ENCODE assay signal across 3 worm cellular contexts in the genomic region with DNA sequence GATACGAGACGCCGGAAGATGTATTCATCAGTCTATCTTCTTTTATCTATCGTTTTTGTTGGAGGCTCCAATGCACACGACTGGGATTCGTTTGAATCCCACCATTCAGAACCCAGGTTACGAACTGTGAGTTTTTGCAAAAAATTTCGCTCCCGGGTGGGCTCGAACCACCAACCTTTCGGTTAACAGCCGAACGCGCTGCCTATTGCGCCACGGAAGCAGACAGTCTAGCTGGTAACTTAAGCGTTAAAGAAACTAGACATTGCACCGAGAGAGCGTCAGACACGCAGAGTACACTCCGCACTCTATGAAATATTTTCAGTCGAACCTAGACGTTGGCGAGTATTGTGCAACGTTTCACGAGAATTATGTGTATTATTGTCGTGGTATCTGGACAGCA.
TF ChIP-seq lines count a peak whose summit lies in the region.

No protein-coding gene starts in this region.

TF ChIP-seq in whole organism, L1 larva, 84 proteins besides CTCF, POLR2A, EP300 and RAD21 (continued from another document):
- TF ChIP-seq hlh-17 (GFP tag; optimal IDR thresholded peaks at IDR 0.05; lab: Kevin White, UChicago; ENCODE audit: borderline replicate concordance) (no peak), xbp-1 (tag; optimal IDR thresholded peaks at IDR 0.05; lab: Kevin White, UChicago) (peak; percentile 18), nhr-19 (GFP tag; conservative IDR thresholded peaks at IDR 0.05; lab: Robert Waterston, UW) (peak; percentile 66), lin-14 (GFP tag; optimal IDR thresholded peaks at IDR 0.05; lab: Kevin White, UChicago) (peak; percentile 9), efl-1 (optimal IDR thresholded peaks at IDR 0.05; lab: Kevin White, UChicago) (peak; percentile 31 to 50), efl-1 (GFP tag; optimal IDR thresholded peaks at IDR 0.05 in 1 of 2; lab: Kevin White, UChicago) (peak; percentile 12 to 94), tlp-1 (tag; optimal IDR thresholded peaks at IDR 0.05; lab: Kevin White, UChicago) (no peak), rnt-1 (tag; optimal IDR thresholded peaks at IDR 0.05; lab: Kevin White, UChicago) (peak; percentile 62), zag-1 (tag; optimal IDR thresholded peaks at IDR 0.05; lab: Kevin White, UChicago) (no peak), snpc-4 (tag; optimal IDR thresholded peaks at IDR 0.05; lab: Kevin White, UChicago) (peak; percentile 29), snu-23 (GFP tag; optimal IDR thresholded peaks at IDR 0.05; lab: Kevin White, UChicago) (peak; percentile 62)

TF ChIP-seq in whole organism, L3 larva, 47 proteins besides CTCF, POLR2A, EP300 and RAD21 (continued from another document):
- no peak for TF ChIP-seq nfya-1 (tag; optimal IDR thresholded peaks at IDR 0.05; lab: Kevin White, UChicago; ENCODE audit: insufficient read depth)
- TF ChIP-seq elt-1 (tag; optimal IDR thresholded peaks at IDR 0.05; lab: Kevin White, UChicago) = no peak
- TF ChIP-seq pqm-1 (tag; optimal IDR thresholded peaks at IDR 0.05; lab: Kevin White, UChicago) = peak; percentile 26
- no peak for TF ChIP-seq mml-1 (tag; optimal IDR thresholded peaks at IDR 0.05; lab: Kevin White, UChicago)
- TF ChIP-seq egl-5 (tag; optimal IDR thresholded peaks at IDR 0.05; lab: Kevin White, UChicago) = no peak
- no peak for TF ChIP-seq nhr-237 (tag; optimal IDR thresholded peaks at IDR 0.05; lab: Kevin White, UChicago)
- no peak for TF ChIP-seq nhr-67 (tag; optimal IDR thresholded peaks at IDR 0.05; lab: Kevin White, UChicago)
- TF ChIP-seq R02D3.7 (tag; optimal IDR thresholded peaks at IDR 0.05; lab: Kevin White, UChicago) = no peak
- no peak for TF ChIP-seq ztf-11 (tag; optimal IDR thresholded peaks at IDR 0.05; lab: Kevin White, UChicago)
- TF ChIP-seq nhr-77 (tag; optimal IDR thresholded peaks at IDR 0.05; lab: Kevin White, UChicago) = no peak
- no peak for TF ChIP-seq egl-27 (tag; optimal IDR thresholded peaks at IDR 0.05; lab: Kevin White, UChicago)
- TF ChIP-seq fkh-10 (GFP tag; optimal IDR thresholded peaks at IDR 0.05; lab: Kevin White, UChicago) = no peak
- TF ChIP-seq tbx-2 (tag; optimal IDR thresholded peaks at IDR 0.05; lab: Kevin White, UChicago) = no peak
- no peak for TF ChIP-seq unc-62 (GFP tag; optimal IDR thresholded peaks at IDR 0.05; lab: Kevin White, UChicago)
- TF ChIP-seq elt-2 (tag; optimal IDR thresholded peaks at IDR 0.05; lab: Kevin White, UChicago) = peak; percentile 34
- TF ChIP-seq hmg-11 (tag; optimal IDR thresholded peaks at IDR 0.05; lab: Kevin White, UChicago) = no peak
- TF ChIP-seq nhr-11 (tag; optimal IDR thresholded peaks at IDR 0.05; lab: Kevin White, UChicago) = no peak
- TF ChIP-seq lin-15B (tag; optimal IDR thresholded peaks at IDR 0.05; lab: Kevin White, UChicago) = no peak
- TF ChIP-seq ztf-4 (tag; optimal IDR thresholded peaks at IDR 0.05; lab: Kevin White, UChicago) = no peak
- TF ChIP-seq ceh-16 (tag; optimal IDR thresholded peaks at IDR 0.05; lab: Kevin White, UChicago) = no peak
- no peak for TF ChIP-seq mdl-1 (tag; optimal IDR thresholded peaks at IDR 0.05; lab: Kevin White, UChicago)
- no peak for TF ChIP-seq ceh-82 (tag; optimal IDR thresholded peaks at IDR 0.05; lab: Kevin White, UChicago)
- no peak for TF ChIP-seq nhr-12 (tag; optimal IDR thresholded peaks at IDR 0.05; lab: Kevin White, UChicago)
- TF ChIP-seq ZK546.5 (tag; optimal IDR thresholded peaks at IDR 0.05; lab: Kevin White, UChicago) = no peak
- TF ChIP-seq eor-1 (tag; optimal IDR thresholded peaks at IDR 0.05; lab: Kevin White, UChicago) = no peak
- no peak for TF ChIP-seq jun-1 (tag; optimal IDR thresholded peaks at IDR 0.05; lab: Kevin White, UChicago)
- TF ChIP-seq zag-1 (tag; optimal IDR thresholded peaks at IDR 0.05; lab: Kevin White, UChicago) = no peak
- no peak for TF ChIP-seq pha-4 (tag; optimal IDR thresholded peaks at IDR 0.05; lab: Kevin White, UChicago)
- TF ChIP-seq lin-39 (tag; optimal IDR thresholded peaks at IDR 0.05; lab: Kevin White, UChicago) = peak; percentile 19
TF ChIP-seq in whole organism, L3 larva: peak in this region for 8.

TF ChIP-seq in whole organism, young adult, 124 proteins besides CTCF, POLR2A, EP300 and RAD21 (continued from another document):
- TF ChIP-seq die-1 (tag; optimal IDR thresholded peaks at IDR 0.05; lab: Kevin White, UChicago) (peak; percentile 86), mxl-1 (tag; optimal IDR thresholded peaks at IDR 0.05; lab: Kevin White, UChicago) (peak; percentile 51), gei-17 (GFP tag; optimal IDR thresholded peaks at IDR 0.05; lab: Kevin White, UChicago) (no peak), D2030.7 (GFP tag; IDR thresholded peaks at IDR 0.05; lab: Robert Waterston, UW) (peak; percentile 76), bed-1 (GFP tag; IDR thresholded peaks at IDR 0.05; lab: Robert Waterston, UW) (no peak), rpc-1 (optimal IDR thresholded peaks at IDR 0.05; lab: Kevin White, UChicago) (peak; percentile 74), rpc-1 (tag; optimal IDR thresholded peaks at IDR 0.05; lab: Kevin White, UChicago) (peak; percentile 80), ztf-18 (tag; optimal IDR thresholded peaks at IDR 0.05; lab: Kevin White, UChicago) (peak; percentile 70), Y56A3A.18 (GFP tag; IDR thresholded peaks at IDR 0.05; lab: Robert Waterston, UW) (0 out of 2 replicates have a peak, but pooled peaks have one; percentile 70), hsf-1 (GFP tag; IDR thresholded peaks at IDR 0.05; lab: Robert Waterston, UW) (peak; percentile 9; the same call in 1 of the 2 replicates), ztf-25 (GFP tag; IDR thresholded peaks at IDR 0.05; lab: Robert Waterston, UW) (0 out of 2 replicates have a peak, but pooled peaks have one; percentile 50), mes-4 (tag; optimal IDR thresholded peaks at IDR 0.05; lab: Kevin White, UChicago) (no peak), let-607 (tag; optimal IDR thresholded peaks at IDR 0.05; lab: Kevin White, UChicago) (no peak), nhr-179 (tag; optimal IDR thresholded peaks at IDR 0.05; lab: Kevin White, UChicago) (no peak), snpc-4 (GFP tag; optimal IDR thresholded peaks at IDR 0.05; lab: Kevin White, UChicago) (peak; percentile 86), snpc-4 (tag; optimal IDR thresholded peaks at IDR 0.05; lab: Kevin White, UChicago) (peak; percentile 51 to 96 (median 88)), cebp-2 (GFP tag; IDR thresholded peaks at IDR 0.05; lab: Robert Waterston, UW) (no peak), nhr-90 (tag; optimal IDR thresholded peaks at IDR 0.05; lab: Kevin White, UChicago) (peak; percentile 83), tlf-1 (GFP tag; optimal IDR thresholded peaks at IDR 0.05; lab: Kevin White, UChicago) (peak; percentile 27), madf-10 (tag; optimal IDR thresholded peaks at IDR 0.05; lab: Kevin White, UChicago) (no peak), ama-1 (optimal IDR thresholded peaks at IDR 0.05; lab: Kevin White, UChicago) (no peak), ama-1 (GFP tag; optimal IDR thresholded peaks at IDR 0.05; lab: Kevin White, UChicago) (peak in 1 of 2 experiments; percentile 3), dox-1 (GFP tag; IDR thresholded peaks at IDR 0.05; lab: Robert Waterston, UW) (peak; percentile 81), lag-1 (GFP tag; IDR thresholded peaks at IDR 0.05; lab: Robert Waterston, UW) (no peak), Y79H2A.3 (GFP tag; conservative IDR thresholded peaks at IDR 0.05; lab: Robert Waterston, UW) (0 out of 2 replicates have a peak, but pooled peaks have one; percentile 57), Y53F4B.3 (GFP tag; IDR thresholded peaks at IDR 0.05; lab: Robert Waterston, UW) (peak; percentile 27; the same call in 1 of the 2 replicates), hlh-26 (GFP tag; conservative IDR thresholded peaks at IDR 0.05; lab: Robert Waterston, UW) (no peak), madf-6 (GFP tag; IDR thresholded peaks at IDR 0.05; lab: Robert Waterston, UW) (peak; percentile 55; the same call in 1 of the 2 replicates), B0261.1 (tag; optimal IDR thresholded peaks at IDR 0.05; lab: Kevin White, UChicago) (peak; percentile 84), F49E8.2 (tag; optimal IDR thresholded peaks at IDR 0.05; lab: Kevin White, UChicago; ENCODE audit: insufficient read depth) (peak; percentile 40), aptf-2 (GFP tag; conservative IDR thresholded peaks at IDR 0.05; lab: Robert Waterston, UW) (peak; percentile 69; the same call in 1 of the 2 replicates), Y95B8A.8 (GFP tag; IDR thresholded peaks at IDR 0.05; lab: Robert Waterston, UW) (0 out of 2 replicates have a peak, but pooled peaks have one; percentile 30), hmg-20 (GFP tag; IDR thresholded peaks at IDR 0.05; lab: Robert Waterston, UW) (peak; percentile 41; the same call in 1 of the 2 replicates), sea-2 (GFP tag; IDR thresholded peaks at IDR 0.05; lab: Robert Waterston, UW) (no peak), zim-3 (tag; optimal IDR thresholded peaks at IDR 0.05; lab: Kevin White, UChicago) (peak; percentile 60), hmg-1.2 (GFP tag; IDR thresholded peaks at IDR 0.05; lab: Robert Waterston, UW) (peak; percentile 77), ztf-26 (tag; optimal IDR thresholded peaks at IDR 0.05; lab: Kevin White, UChicago) (peak; percentile 40), rec-8 (tag; optimal IDR thresholded peaks at IDR 0.05; lab: Kevin White, UChicago) (peak; percentile 31 to 81), lsy-27 (tag; optimal IDR thresholded peaks at IDR 0.05; lab: Kevin White, UChicago; ENCODE audit: borderline replicate concordance, insufficient read depth) (peak; percentile 77), chd-7 (tag; optimal IDR thresholded peaks at IDR 0.05; lab: Kevin White, UChicago) (peak; percentile 67), lir-1 (GFP tag; conservative IDR thresholded peaks at IDR 0.05; lab: Robert Waterston, UW) (no peak), B0019.2 (GFP tag; conservative IDR thresholded peaks at IDR 0.05; lab: Robert Waterston, UW) (no peak), K12H6.12 (tag; optimal IDR thresholded peaks at IDR 0.05; lab: Kevin White, UChicago) (peak; percentile 36), egl-18 (GFP tag; IDR thresholded peaks at IDR 0.05; lab: Robert Waterston, UW) (0 out of 2 replicates have a peak, but pooled peaks have one; percentile 36), unc-130 (GFP tag; optimal IDR thresholded peaks at IDR 0.05; lab: Kevin White, UChicago) (no peak), let-526 (GFP tag; IDR thresholded peaks at IDR 0.05; lab: Robert Waterston, UW) (peak; percentile 76; the same call in 1 of the 2 replicates), zfh-2 (GFP tag; conservative IDR thresholded peaks at IDR 0.05; lab: Robert Waterston, UW) (no peak), ztf-6 (GFP tag; IDR thresholded peaks at IDR 0.05; lab: Robert Waterston, UW) (peak; percentile 65; the same call in 1 of the 2 replicates), ztf-28 (GFP tag; IDR thresholded peaks at IDR 0.05; lab: Robert Waterston, UW) (no peak), F23B12.7 (tag; optimal IDR thresholded peaks at IDR 0.05; lab: Kevin White, UChicago; ENCODE audit: insufficient read depth) (peak; percentile 34), nfya-1 (tag; optimal IDR thresholded peaks at IDR 0.05; lab: Kevin White, UChicago; ENCODE audit: borderline replicate concordance, insufficient read depth) (no peak), pbrm-1 (GFP tag; IDR thresholded peaks at IDR 0.05; lab: Robert Waterston, UW) (0 out of 2 replicates have a peak, but pooled peaks have one; percentile 55), sdz-38 (tag; optimal IDR thresholded peaks at IDR 0.05; lab: Kevin White, UChicago) (no peak), Y53G8AR.9 (GFP tag; conservative IDR thresholded peaks at IDR 0.05; lab: Robert Waterston, UW) (no peak), ccch-3 (GFP tag; optimal IDR thresholded peaks at IDR 0.05; lab: Kevin White, UChicago) (no peak), lin-35 (GFP tag; optimal IDR thresholded peaks at IDR 0.05; lab: Kevin White, UChicago) (no peak), attf-5 (GFP tag; optimal IDR thresholded peaks at IDR 0.05; lab: Kevin White, UChicago) (peak; percentile 53), unc-62 (GFP tag; optimal IDR thresholded peaks at IDR 0.05; lab: Kevin White, UChicago) (no peak), attf-3 (GFP tag; conservative IDR thresholded peaks at IDR 0.05; lab: Robert Waterston, UW) (peak; percentile 64), ceh-100 (GFP tag; IDR thresholded peaks at IDR 0.05; lab: Robert Waterston, UW) (no peak; the same call in 1 of the 2 replicates), nhr-80 (tag; optimal IDR thresholded peaks at IDR 0.05; lab: Kevin White, UChicago) (peak; percentile 33), mcd-1 (GFP tag; IDR thresholded peaks at IDR 0.05; lab: Robert Waterston, UW) (peak; percentile 72), C17E4.6 (GFP tag; IDR thresholded peaks at IDR 0.05; lab: Robert Waterston, UW) (no peak), T07F8.4 (tag; optimal IDR thresholded peaks at IDR 0.05; lab: Kevin White, UChicago) (peak; percentile 56), ekl-4 (GFP tag; IDR thresholded peaks at IDR 0.05; lab: Robert Waterston, UW) (peak; percentile 63; the same call in 1 of the 2 replicates), snpc-1.3 (tag; optimal IDR thresholded peaks at IDR 0.05; lab: Kevin White, UChicago; ENCODE audit: insufficient read depth) (peak; percentile 29), ceh-40 (GFP tag; IDR thresholded peaks at IDR 0.05; lab: Robert Waterston, UW) (no peak)
